Worm (Caenorhabditis elegans) whole organism, L1 larva: ENCODE data around the gene fbxa-189.

Experiments used
- Y116A8C.19 ChIP-seq: sonication (generic microtip); optimal IDR thresholded peaks from 2 replicates; lab custom pipeline; 2016; ENCODE audit warnings: missing compliant biosample characterization, missing genetic modification characterization, borderline replicate concordance
- aha-1 ChIP-seq: fragments of 150-350 bp; optimal IDR thresholded peaks from 2 replicates; lab custom pipeline; 2014; ENCODE audit warnings: missing biosample characterization, missing genetic modification characterization
- ama-1 ChIP-seq: fragments of 150-350 bp; optimal IDR thresholded peaks from 2 replicates; lab custom pipeline; 2014
- blmp-1 ChIP-seq: fragments of 150-350 bp; optimal IDR thresholded peaks from 2 replicates; lab custom pipeline; 2014; ENCODE audit warnings: missing biosample characterization, missing genetic modification characterization
- ceh-63 ChIP-seq: fragments of 200-800 bp; sonication (Bioruptor generic); optimal IDR thresholded peaks from 2 replicates; lab custom pipeline; 2018; ENCODE audit warnings: mild to moderate bottlenecking, missing genetic modification characterization, missing compliant biosample characterization
- ceh-82 ChIP-seq, 3 experiments: fragments of 150-350 bp in 1 of 3; sonication (generic microtip) in 2 of 3; optimal IDR thresholded peaks; 2 replicates each; lab custom pipeline; 2014 to 2017; ENCODE audit warnings: missing biosample characterization in 3 of 3, missing genetic modification characterization in 3 of 3
- ceh-90 ChIP-seq: sonication (generic microtip); optimal IDR thresholded peaks from 2 replicates; lab custom pipeline; 2016; ENCODE audit warnings: missing genetic modification characterization, missing compliant biosample characterization
- dpl-1 ChIP-seq, 3 experiments: fragments of 150-350 bp in 2 of 3; sonication (generic microtip) in 1 of 3; optimal IDR thresholded peaks; 2 replicates each; lab custom pipeline; 2014 to 2017; ENCODE audit warnings: missing biosample characterization in 3 of 3, missing genetic modification characterization in 3 of 3, missing genetic modification reagents in 3 of 3
- dsc-1 ChIP-seq: sonication (generic microtip); optimal IDR thresholded peaks from 2 replicates; lab custom pipeline; 2016; ENCODE audit warnings: mild to moderate bottlenecking, missing genetic modification characterization, missing compliant biosample characterization
- efl-1 ChIP-seq, 4 experiments: fragments of 150-350 bp; optimal IDR thresholded peaks in 3 of 4; peaks in 1 of 4; 1 replicate in 1 of 4; 2 replicates in 3 of 4; lab custom pipeline; 2014; ENCODE audit warnings: missing biosample characterization in 2 of 4, missing genetic modification characterization in 2 of 4, missing genetic modification reagents in 2 of 4
- efl-3 ChIP-seq: fragments of 200-800 bp; sonication (Bioruptor generic); optimal IDR thresholded peaks from 2 replicates; lab custom pipeline; 2018; ENCODE audit warnings: mild to moderate bottlenecking, missing genetic modification characterization, missing compliant biosample characterization
- elt-3 ChIP-seq, 6 experiments: fragments of 150-350 bp in 1 of 6; sonication (generic microtip); optimal IDR thresholded peaks; 2 replicates each; lab custom pipeline; 2017 to 2018; ENCODE audit warnings: missing biosample characterization in 6 of 6, missing genetic modification characterization in 6 of 6, inconsistent platforms in 1 of 6
- ets-5 ChIP-seq: fragments of 200-800 bp; sonication (Bioruptor generic); IDR thresholded peaks from 2 replicates; pipeline ENCODE4 v1.3.6; 2022; ENCODE audit warnings: missing genetic modification characterization, missing compliant biosample characterization
- fkh-10 ChIP-seq: sonication (generic microtip); optimal IDR thresholded peaks from 2 replicates; lab custom pipeline; 2017; ENCODE audit warnings: missing biosample characterization, missing genetic modification reagents, missing genetic modification characterization
- fkh-4 ChIP-seq: sonication (generic microtip); optimal IDR thresholded peaks from 2 replicates; lab custom pipeline; 2016; ENCODE audit warnings: missing compliant biosample characterization, missing genetic modification characterization, borderline replicate concordance
- hlh-17 ChIP-seq: fragments of 200-800 bp; sonication (Bioruptor generic); optimal IDR thresholded peaks from 2 replicates; lab custom pipeline; 2018; ENCODE audit warnings: missing genetic modification characterization, mild to moderate bottlenecking, missing compliant biosample characterization, moderate library complexity, borderline replicate concordance
- hlh-4 ChIP-seq: sonication (generic microtip); optimal IDR thresholded peaks from 2 replicates; lab custom pipeline; 2016; ENCODE audit warnings: mild to moderate bottlenecking, missing genetic modification characterization, missing compliant biosample characterization
- hpl-2 ChIP-seq: fragments of 150-350 bp; optimal IDR thresholded peaks from 2 replicates; lab custom pipeline; 2014; ENCODE audit warnings: missing biosample characterization, missing genetic modification reagents, missing genetic modification characterization
- isw-1 ChIP-seq: fragments of 200-800 bp; sonication (Bioruptor generic); IDR thresholded peaks from 2 replicates; pipeline ENCODE4 v1.3.6; 2022; ENCODE audit warnings: missing genetic modification characterization, missing compliant biosample characterization
- lin-13 ChIP-seq: fragments of 150-350 bp; optimal IDR thresholded peaks from 2 replicates; lab custom pipeline; 2014; ENCODE audit warnings: missing biosample characterization, missing genetic modification reagents, missing genetic modification characterization
- lin-15B ChIP-seq: fragments of 150-350 bp; sonication (generic microtip); optimal IDR thresholded peaks from 3 replicates; lab custom pipeline; 2014; ENCODE audit warnings: missing biosample characterization, missing genetic modification characterization
- lin-39 ChIP-seq: fragments of 150-350 bp; optimal IDR thresholded peaks from 2 replicates; lab custom pipeline; 2014; ENCODE audit warnings: missing biosample characterization, missing genetic modification reagents, missing genetic modification characterization
- lir-3 ChIP-seq: sonication (generic microtip); optimal IDR thresholded peaks from 2 replicates; lab custom pipeline; 2016; ENCODE audit warnings: mild to moderate bottlenecking, missing genetic modification characterization, moderate library complexity, missing compliant biosample characterization; ENCODE audit not compliant: poor library complexity
- lsy-2 ChIP-seq, 2 experiments: fragments of 150-350 bp; optimal IDR thresholded peaks; 2 replicates each; lab custom pipeline; 2014; ENCODE audit warnings: missing biosample characterization in 2 of 2, missing genetic modification characterization in 2 of 2
- mef-2 ChIP-seq: fragments of 150-350 bp; optimal IDR thresholded peaks from 2 replicates; lab custom pipeline; 2014; ENCODE audit warnings: missing biosample characterization, missing genetic modification characterization
- nhr-12 ChIP-seq: sonication (generic microtip); optimal IDR thresholded peaks from 2 replicates; lab custom pipeline; 2017; ENCODE audit warnings: missing biosample characterization, missing genetic modification characterization
- nhr-47 ChIP-seq: sonication (generic microtip); optimal IDR thresholded peaks from 2 replicates; lab custom pipeline; 2016; ENCODE audit warnings: mild to moderate bottlenecking, missing genetic modification characterization, moderate library complexity, missing compliant biosample characterization
- nhr-77 ChIP-seq: fragments of 150-350 bp; optimal IDR thresholded peaks from 2 replicates; lab custom pipeline; 2014; ENCODE audit warnings: missing biosample characterization, missing genetic modification characterization
- nhr-84 ChIP-seq: sonication (generic microtip); optimal IDR thresholded peaks from 2 replicates; lab custom pipeline; 2017; ENCODE audit warnings: missing biosample characterization, missing genetic modification characterization
- pag-3 ChIP-seq: sonication (generic microtip); optimal IDR thresholded peaks from 2 replicates; lab custom pipeline; 2017; ENCODE audit warnings: missing genetic modification characterization, mild to moderate bottlenecking, missing compliant biosample characterization, antibody characterized with exemption, borderline replicate concordance; ENCODE audit not compliant: insufficient read depth
- pax-3 ChIP-seq: fragments of 200-800 bp; sonication (Bioruptor generic); optimal IDR thresholded peaks from 2 replicates; lab custom pipeline; 2018; ENCODE audit warnings: mild to moderate bottlenecking, missing genetic modification characterization, moderate library complexity, missing compliant biosample characterization
- rnt-1 ChIP-seq: sonication (generic microtip); optimal IDR thresholded peaks from 2 replicates; lab custom pipeline; 2016; ENCODE audit warnings: mild to moderate bottlenecking, missing genetic modification characterization, moderate library complexity, missing compliant biosample characterization
- skn-1 ChIP-seq: fragments of 150-350 bp; optimal IDR thresholded peaks from 2 replicates; lab custom pipeline; 2014; ENCODE audit warnings: missing biosample characterization, missing genetic modification characterization
- sox-4 ChIP-seq: sonication (generic microtip); optimal IDR thresholded peaks from 2 replicates; lab custom pipeline; 2016; ENCODE audit warnings: missing genetic modification characterization, missing compliant biosample characterization
- sptf-1 ChIP-seq: fragments of 150-350 bp; optimal IDR thresholded peaks from 2 replicates; lab custom pipeline; 2014; ENCODE audit warnings: missing biosample characterization, missing genetic modification characterization
- tbx-2 ChIP-seq: sonication (generic microtip); optimal IDR thresholded peaks from 2 replicates; lab custom pipeline; 2016; ENCODE audit warnings: missing genetic modification characterization, missing compliant biosample characterization
- tlp-1 ChIP-seq: fragments of 150-350 bp; optimal IDR thresholded peaks from 2 replicates; lab custom pipeline; 2014; ENCODE audit warnings: missing biosample characterization, missing genetic modification characterization
- vab-15 ChIP-seq: sonication (generic microtip); optimal IDR thresholded peaks from 2 replicates; lab custom pipeline; 2017; ENCODE audit warnings: missing genotype, mild to moderate bottlenecking, missing genetic modification characterization, missing compliant biosample characterization
- zag-1 ChIP-seq: fragments of 150-350 bp; optimal IDR thresholded peaks from 2 replicates; lab custom pipeline; 2014; ENCODE audit warnings: missing biosample characterization, missing genetic modification characterization
- ztf-11 ChIP-seq, 2 experiments: sonication (generic microtip); optimal IDR thresholded peaks; 2 replicates each; lab custom pipeline; 2016 to 2017; ENCODE audit warnings: missing genetic modification characterization in 2 of 2, missing biosample characterization in 1 of 2, missing compliant biosample characterization in 1 of 2
- ztf-4 ChIP-seq: fragments of 150-350 bp; optimal IDR thresholded peaks from 2 replicates; lab custom pipeline; 2014; ENCODE audit warnings: missing biosample characterization, missing genetic modification characterization

fbxa-189 gene

DNA sequence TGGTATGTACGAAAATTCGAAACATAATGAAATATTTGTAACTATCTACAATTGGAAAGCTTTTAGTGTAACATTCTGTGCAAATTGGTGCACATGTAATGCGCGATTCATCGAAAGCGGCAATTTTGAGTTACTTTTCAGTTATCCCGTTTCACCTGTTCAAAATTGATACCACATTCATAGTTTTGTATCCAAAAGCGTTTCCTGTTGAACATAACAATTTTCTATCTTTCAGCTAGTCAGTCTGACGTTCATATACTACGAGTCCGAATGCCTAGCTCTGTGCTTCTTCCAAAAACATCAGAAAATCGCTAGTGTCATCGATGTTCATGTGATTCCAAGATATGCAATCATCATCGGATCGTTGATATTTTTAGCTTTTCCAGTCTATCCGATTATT is 41.6 kb upstream of the fbxa-189 start:
- TF ChIP-seq sox-4 (tag; lab: Kevin White, UChicago) (no peak), ceh-82 (tag; optimal IDR thresholded peaks at IDR 0.05; lab: Kevin White, UChicago) (no peak), pax-3 (tag; lab: Kevin White, UChicago) (no peak), isw-1 (GFP tag; lab: Robert Waterston, UW) (no peak), blmp-1 (tag; lab: Kevin White, UChicago) (no peak), nhr-84 (no peak), ceh-63 (GFP tag; lab: Kevin White, UChicago) (no peak), ztf-11 (tag; optimal IDR thresholded peaks at IDR 0.05; lab: Kevin White, UChicago) (no peak), nhr-47 (tag; lab: Kevin White, UChicago) (no peak), ceh-90 (tag; lab: Kevin White, UChicago) (no peak), lir-3 (tag; lab: Kevin White, UChicago) (no peak), dpl-1 (GFP tag; optimal IDR thresholded peaks at IDR 0.05; lab: Kevin White, UChicago) (no peak), tlp-1 (no peak), ets-5 (GFP tag; lab: Robert Waterston, UW) (no peak), nhr-12 (tag; lab: Kevin White, UChicago) (no peak), elt-3 (tag; optimal IDR thresholded peaks at IDR 0.05; lab: Kevin White, UChicago) (no peak), fkh-10 (GFP tag; lab: Kevin White, UChicago) (no peak), sptf-1 (no peak), hpl-2 (GFP tag; lab: Kevin White, UChicago) (no peak)

DNA sequence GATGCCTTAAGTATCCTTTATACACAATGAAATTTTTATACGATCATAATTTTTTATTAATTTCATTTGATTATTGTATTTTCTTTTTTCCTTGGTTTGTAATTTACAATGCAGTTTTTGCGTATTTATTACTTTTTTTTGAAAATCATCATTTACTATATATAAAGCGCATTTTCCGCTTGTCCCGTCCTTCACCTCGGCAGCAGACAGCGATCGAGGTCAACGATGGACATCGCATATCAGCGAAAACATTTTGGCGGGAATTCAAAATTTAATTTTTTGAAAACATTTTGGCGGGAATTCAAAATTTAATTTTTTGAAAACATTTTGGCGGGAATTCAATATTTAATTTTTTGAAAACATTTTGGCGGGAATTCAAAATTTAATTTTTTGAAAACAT is 37.1 kb upstream of the fbxa-189 start:
- TF ChIP-seq skn-1 (tag; lab: Kevin White, UChicago) (no peak), dpl-1 (GFP tag; optimal IDR thresholded peaks at IDR 0.05; lab: Kevin White, UChicago) (peak in 1 of 3 experiments; percentile 18), zag-1 (tag; lab: Kevin White, UChicago) (no peak), efl-1 (optimal IDR thresholded peaks at IDR 0.05; lab: Kevin White, UChicago) (no peak), efl-1 (GFP tag; optimal IDR thresholded peaks at IDR 0.05 in 1 of 2; lab: Kevin White, UChicago) (peak in 1 of 2 experiments; percentile 34)

DNA sequence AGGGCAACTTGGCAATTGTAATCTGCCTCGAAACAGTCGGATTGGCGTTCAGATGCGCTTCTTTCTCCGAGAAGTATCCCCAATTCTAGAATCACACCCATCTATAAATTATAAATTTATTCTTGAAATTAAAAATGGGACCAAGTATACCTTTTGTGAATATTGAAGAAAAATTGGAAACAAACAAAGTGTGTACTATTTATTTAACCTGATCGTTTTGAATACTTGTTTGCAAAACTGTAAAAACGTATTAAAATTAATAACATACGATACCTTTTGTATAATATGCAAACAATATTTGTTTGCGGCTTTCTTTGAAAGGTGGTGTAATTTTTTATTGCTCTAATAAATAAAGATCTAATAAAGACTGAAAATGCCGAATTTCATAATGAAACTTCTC is 32.6 kb upstream of the fbxa-189 start, which contains the start of gene Y61B8B.3:
TSS of gene Y61B8B.3 (minus strand) at position 101 of the 400 bp plus-strand sequence.
- TF ChIP-seq skn-1 (tag; lab: Kevin White, UChicago) (no peak), lin-13 (GFP tag; lab: Kevin White, UChicago) (no peak), aha-1 (no peak), mef-2 (tag; lab: Kevin White, UChicago) (no peak), isw-1 (GFP tag; lab: Robert Waterston, UW) (no peak), zag-1 (tag; lab: Kevin White, UChicago) (no peak), dsc-1 (no peak), lin-15B (tag; lab: Kevin White, UChicago) (no peak)

DNA sequence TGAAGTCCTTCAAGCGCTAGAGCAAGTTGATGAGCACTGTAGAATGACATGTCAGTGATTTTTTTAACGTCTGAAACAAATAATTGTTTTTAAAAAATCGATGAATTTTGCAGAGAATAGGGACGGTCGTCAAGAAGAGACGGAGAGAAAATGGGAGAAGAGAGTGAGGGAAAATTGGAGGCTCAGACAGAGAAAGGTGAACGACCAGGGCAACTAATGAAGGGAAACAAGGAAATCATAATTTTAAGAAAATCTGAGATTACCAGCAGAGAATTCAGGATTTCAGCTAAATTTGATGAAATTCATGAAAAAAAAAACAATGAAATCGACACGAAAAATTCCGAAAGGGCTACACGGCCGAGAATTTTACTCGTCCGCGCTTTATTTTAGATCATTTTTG is 30.0 kb upstream of the fbxa-189 start, which contains the start of gene F31E9.6:
TSS of gene F31E9.6 (minus strand) at position 91 of the 400 bp plus-strand sequence.
- TF ChIP-seq efl-1 (optimal IDR thresholded peaks at IDR 0.05; lab: Kevin White, UChicago): peak; percentile 9 to 46
- peak in 1 of 2 experiments; percentile 87 for TF ChIP-seq efl-1 (GFP tag; optimal IDR thresholded peaks at IDR 0.05 in 1 of 2; lab: Kevin White, UChicago)
- no peak for TF ChIP-seq hlh-4 (tag; lab: Kevin White, UChicago)

DNA sequence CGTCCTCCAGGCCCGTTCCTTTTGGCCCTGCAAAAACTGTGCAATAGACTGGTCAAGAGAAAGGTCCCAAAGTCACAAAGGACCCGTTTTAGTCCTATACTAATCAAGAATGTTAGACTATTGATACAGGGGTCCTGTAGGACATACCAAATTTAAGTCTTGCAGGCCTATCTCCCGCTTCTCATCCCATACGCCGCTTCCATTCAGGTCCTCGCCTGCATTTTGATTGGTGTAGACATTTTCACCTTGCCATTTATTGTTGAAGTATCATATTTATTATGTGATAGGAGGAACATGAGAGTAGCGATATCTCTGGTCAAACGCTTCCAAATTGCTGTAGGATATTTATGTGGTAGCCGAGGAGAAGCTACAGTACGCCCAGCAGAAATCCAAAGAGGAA is 27.7 kb upstream of the fbxa-189 start:
- TF ChIP-seq lsy-2 (tag; optimal IDR thresholded peaks at IDR 0.05; lab: Kevin White, UChicago): no peak
- no peak for TF ChIP-seq lin-39
- TF ChIP-seq nhr-77 (tag; lab: Kevin White, UChicago): no peak
- TF ChIP-seq fkh-4 (tag; lab: Kevin White, UChicago): no peak
- TF ChIP-seq tbx-2 (tag; lab: Kevin White, UChicago): no peak
- no peak for TF ChIP-seq Y116A8C.19
- no peak for TF ChIP-seq efl-3
- no peak for TF ChIP-seq vab-15
- no peak for TF ChIP-seq pag-3 (tag; lab: Kevin White, UChicago)
- no peak for TF ChIP-seq pax-3 (tag; lab: Kevin White, UChicago)
- TF ChIP-seq rnt-1 (tag; lab: Kevin White, UChicago): no peak
- TF ChIP-seq sptf-1: no peak
- TF ChIP-seq nhr-12 (tag; lab: Kevin White, UChicago): no peak
- no peak for TF ChIP-seq isw-1 (GFP tag; lab: Robert Waterston, UW)
- TF ChIP-seq hlh-17 (GFP tag; lab: Kevin White, UChicago): no peak
- TF ChIP-seq lin-13 (GFP tag; lab: Kevin White, UChicago): no peak
- TF ChIP-seq ama-1 (lab: Kevin White, UChicago): no peak
- TF ChIP-seq ztf-4 (tag; lab: Kevin White, UChicago): no peak
